Fruit fly (Drosophila melanogaster) whole organism, prepupa: ENCODE results near the gene Use1.

Experiments
- CG11294 ChIP-seq: fragments of 200-800 bp; sonication (Bioruptor generic); IDR thresholded peaks from 2 replicates; pipeline ENCODE4 v1.3.6; 2022; ENCODE audit warnings: missing biosample characterization, missing genetic modification characterization
- CG32006 ChIP-seq: fragments of 200-800 bp; sonication (Bioruptor generic); optimal IDR thresholded peaks from 3 replicates; lab custom pipeline; 2017; ENCODE audit warnings: missing biosample characterization, mild to moderate bottlenecking, missing genetic modification characterization
- CG6792 ChIP-seq: fragments of 200-800 bp; sonication (Bioruptor generic); optimal IDR thresholded peaks from 3 replicates; lab custom pipeline; 2016; ENCODE audit warnings: missing biosample characterization, missing genetic modification characterization
- CG8119 ChIP-seq: fragments of 200-800 bp; sonication (Bioruptor generic); IDR thresholded peaks from 3 replicates; pipeline ENCODE4 v1.3.6; 2022; ENCODE audit warnings: missing biosample characterization, missing genetic modification characterization
- CG8319 ChIP-seq: fragments of 200-800 bp; sonication (Bioruptor generic); optimal IDR thresholded peaks from 3 replicates; lab custom pipeline; 2016; ENCODE audit warnings: missing biosample characterization, missing genetic modification characterization
- Hr4 ChIP-seq: fragments of 200-800 bp; sonication (Bioruptor generic); optimal IDR thresholded peaks from 3 replicates; lab custom pipeline; 2016; ENCODE audit warnings: missing biosample characterization, missing genetic modification characterization
- OdsH ChIP-seq: fragments of 200-800 bp; sonication (Bioruptor generic); optimal IDR thresholded peaks from 3 replicates; lab custom pipeline; 2016; ENCODE audit warnings: missing biosample characterization, missing genetic modification characterization
- Smox ChIP-seq: fragments of 200-800 bp; sonication (Bioruptor generic); optimal IDR thresholded peaks from 3 replicates; lab custom pipeline; 2016; ENCODE audit warnings: missing biosample characterization, missing genetic modification characterization
- acj6 ChIP-seq: fragments of 200-800 bp; sonication (Bioruptor generic); optimal IDR thresholded peaks from 3 replicates; lab custom pipeline; 2016; ENCODE audit warnings: missing biosample characterization, missing genetic modification characterization
- svp ChIP-seq: fragments of 200-800 bp; sonication (Bioruptor generic); peaks from one replicate; lab custom pipeline; 2016; ENCODE audit warnings: missing biosample characterization, missing genetic modification characterization
- topi ChIP-seq: fragments of 200-800 bp; sonication (Bioruptor generic); optimal IDR thresholded peaks from 3 replicates; lab custom pipeline; 2016; ENCODE audit warnings: missing biosample characterization, missing genetic modification characterization

dm6 chr3L:9096648-9097047 lies 40.3 kb downstream of the Use1 start, which contains the start of gene CG13315:
- no peak for TF ChIP-seq acj6 (GFP tag; lab: Kevin White, UChicago)
- no peak for TF ChIP-seq Smox (GFP tag; lab: Kevin White, UChicago)
- TF ChIP-seq CG32006 (GFP tag; lab: Kevin White, UChicago), result no peak
- TF ChIP-seq CG8119 (GFP tag; lab: Robert Waterston, UW), result no peak
- TF ChIP-seq topi (GFP tag; lab: Kevin White, UChicago), result no peak
- TF ChIP-seq CG6792 (GFP tag; lab: Kevin White, UChicago), result no peak
- no peak for TF ChIP-seq CG11294
- peak; percentile 3 for TF ChIP-seq svp
- no peak for TF ChIP-seq CG8319
- TF ChIP-seq Hr4 (GFP tag; lab: Kevin White, UChicago), result no peak
- TF ChIP-seq OdsH (GFP tag; lab: Kevin White, UChicago), result no peak
